Worm (Caenorhabditis elegans) whole organism, L3 larva: Measurements from ENCODE around the gene M01B2.13.
"Not testable (repeated sequence)": the region's sequence is repeated elsewhere in the genome, so short reads cannot be mapped to it uniquely, and the experiment has no call there.

Experiments used
- ceh-28 ChIP-seq: fragments of 150-350 bp; optimal IDR thresholded peaks from 2 replicates; lab custom pipeline; 2014; ENCODE audit warnings: missing biosample characterization, missing genetic modification reagents, missing genetic modification characterization
- ceh-82 ChIP-seq: fragments of 150-350 bp; optimal IDR thresholded peaks from 2 replicates; lab custom pipeline; 2014; ENCODE audit warnings: missing biosample characterization, missing genetic modification characterization
- egl-5 ChIP-seq: fragments of 150-350 bp; optimal IDR thresholded peaks from 2 replicates; lab custom pipeline; 2017; ENCODE audit warnings: missing biosample characterization, missing genetic modification reagents, missing genetic modification characterization, inconsistent platforms
- elt-2 ChIP-seq: sonication (generic microtip); optimal IDR thresholded peaks from 2 replicates; lab custom pipeline; 2016; ENCODE audit warnings: missing genetic modification reagents, mild to moderate bottlenecking, missing genetic modification characterization, missing compliant biosample characterization
- elt-3 ChIP-seq, 3 experiments: fragments of 150-350 bp in 1 of 3; sonication (generic microtip) in 2 of 3; optimal IDR thresholded peaks; 2 replicates in 2 of 3; 4 replicates in 1 of 3; lab custom pipeline; 2014 to 2017; ENCODE audit warnings: missing biosample characterization in 3 of 3, missing genetic modification characterization in 3 of 3
- fkh-2 ChIP-seq: fragments of 150-350 bp; optimal IDR thresholded peaks from 2 replicates; lab custom pipeline; 2014; ENCODE audit warnings: missing biosample characterization, missing genetic modification reagents, missing genetic modification characterization
- fos-1 ChIP-seq: fragments of 150-350 bp; optimal IDR thresholded peaks from 2 replicates; lab custom pipeline; 2014; ENCODE audit warnings: missing biosample characterization, missing genetic modification characterization
- hmg-11 ChIP-seq: sonication (generic microtip); optimal IDR thresholded peaks from 2 replicates; lab custom pipeline; 2016; ENCODE audit warnings: missing genetic modification characterization, missing compliant biosample characterization
- jun-1 ChIP-seq: fragments of 150-350 bp; optimal IDR thresholded peaks from 2 replicates; lab custom pipeline; 2014; ENCODE audit warnings: missing biosample characterization, missing genetic modification reagents, missing genetic modification characterization
- lin-15B ChIP-seq: fragments of 150-350 bp; optimal IDR thresholded peaks from 2 replicates; lab custom pipeline; 2014; ENCODE audit warnings: missing biosample characterization, missing genetic modification characterization
- lin-39 ChIP-seq: fragments of 150-350 bp; optimal IDR thresholded peaks from 2 replicates; lab custom pipeline; 2018; ENCODE audit warnings: missing biosample characterization, missing genetic modification reagents, missing genetic modification characterization
- lsy-12 ChIP-seq: sonication (generic microtip); optimal IDR thresholded peaks from 2 replicates; lab custom pipeline; 2016; ENCODE audit warnings: mild to moderate bottlenecking, missing genetic modification characterization, missing compliant biosample characterization
- mdl-1 ChIP-seq: fragments of 150-350 bp; optimal IDR thresholded peaks from 2 replicates; lab custom pipeline; 2014; ENCODE audit warnings: missing biosample characterization, missing genetic modification characterization
- mml-1 ChIP-seq: fragments of 150-350 bp; sonication (generic microtip); optimal IDR thresholded peaks from 3 replicates; lab custom pipeline; 2014; ENCODE audit warnings: missing biosample characterization, missing genetic modification characterization
- nhr-11 ChIP-seq: fragments of 150-350 bp; optimal IDR thresholded peaks from 2 replicates; lab custom pipeline; 2014; ENCODE audit warnings: missing biosample characterization, missing genetic modification characterization
- nhr-12 ChIP-seq: fragments of 150-350 bp; optimal IDR thresholded peaks from 2 replicates; lab custom pipeline; 2014; ENCODE audit warnings: missing biosample characterization, missing genetic modification characterization
- nhr-237 ChIP-seq: fragments of 150-350 bp; optimal IDR thresholded peaks from 2 replicates; lab custom pipeline; 2014; ENCODE audit warnings: missing biosample characterization, missing genetic modification characterization
- nhr-25 ChIP-seq: sonication (generic microtip); optimal IDR thresholded peaks from 2 replicates; lab custom pipeline; 2017; ENCODE audit warnings: missing biosample characterization, missing genetic modification characterization
- nhr-67 ChIP-seq: fragments of 150-350 bp; optimal IDR thresholded peaks from 2 replicates; lab custom pipeline; 2014; ENCODE audit warnings: missing biosample characterization, missing genetic modification characterization
- nhr-77 ChIP-seq: fragments of 150-350 bp; optimal IDR thresholded peaks from 2 replicates; lab custom pipeline; 2014; ENCODE audit warnings: missing biosample characterization, missing genetic modification characterization
- pqm-1 ChIP-seq: fragments of 150-350 bp; optimal IDR thresholded peaks from 2 replicates; lab custom pipeline; 2017; ENCODE audit warnings: missing biosample characterization, missing genetic modification characterization, inconsistent platforms
- skn-1 ChIP-seq: fragments of 150-350 bp; optimal IDR thresholded peaks from 2 replicates; lab custom pipeline; 2014; ENCODE audit warnings: missing biosample characterization, missing genetic modification characterization
- snpc-4 ChIP-seq: fragments of 150-350 bp; optimal IDR thresholded peaks from 2 replicates; lab custom pipeline; 2014; ENCODE audit warnings: missing biosample characterization, missing genetic modification characterization
- tbx-2 ChIP-seq: sonication (generic microtip); optimal IDR thresholded peaks from 2 replicates; lab custom pipeline; 2016; ENCODE audit warnings: mild to moderate bottlenecking, missing genetic modification characterization, missing compliant biosample characterization
- ztf-11 ChIP-seq: fragments of 150-350 bp; optimal IDR thresholded peaks from 2 replicates; lab custom pipeline; 2014; ENCODE audit warnings: missing biosample characterization, missing genetic modification characterization

Gene M01B2.13

DNA sequence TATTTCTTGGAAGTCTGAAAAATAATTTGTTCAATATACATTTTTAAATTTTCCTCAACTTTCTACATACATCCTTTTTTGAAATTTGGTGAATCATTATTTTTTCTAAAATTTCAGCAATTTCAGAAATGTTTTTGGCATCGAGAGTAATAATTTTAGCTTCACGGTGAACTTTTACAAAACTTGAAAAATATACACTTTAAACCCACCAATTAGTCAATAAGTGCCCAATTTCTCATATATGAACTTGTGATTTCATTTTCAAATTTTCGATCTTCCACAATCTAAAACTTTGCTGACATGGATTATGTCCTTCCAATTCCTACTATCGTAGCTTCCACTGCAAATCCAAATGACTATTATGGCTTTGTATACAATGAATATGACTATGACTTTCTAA lies 42.0 kb downstream of the M01B2.13 start, which contains the start of gene srw-24:
Gene srw-24, plus strand, starts transcription at position 301 of the 400 bp plus-strand sequence.
- TF ChIP-seq nhr-67 (tag; lab: Kevin White, UChicago) (no peak), mdl-1 (tag; lab: Kevin White, UChicago) (no peak), mml-1 (no peak), elt-3 (tag; optimal IDR thresholded peaks at IDR 0.05; lab: Kevin White, UChicago) (no peak), tbx-2 (tag; lab: Kevin White, UChicago) (no peak), hmg-11 (tag; lab: Kevin White, UChicago) (no peak), ztf-11 (tag; lab: Kevin White, UChicago) (no peak), nhr-12 (tag; lab: Kevin White, UChicago) (no peak), pqm-1 (tag; lab: Kevin White, UChicago) (no peak), skn-1 (tag; lab: Kevin White, UChicago) (no peak), nhr-25 (tag; lab: Kevin White, UChicago) (no peak), lsy-12 (tag; lab: Kevin White, UChicago) (no peak), ceh-82 (tag; lab: Kevin White, UChicago) (no peak), jun-1 (tag; lab: Kevin White, UChicago) (no peak)

DNA sequence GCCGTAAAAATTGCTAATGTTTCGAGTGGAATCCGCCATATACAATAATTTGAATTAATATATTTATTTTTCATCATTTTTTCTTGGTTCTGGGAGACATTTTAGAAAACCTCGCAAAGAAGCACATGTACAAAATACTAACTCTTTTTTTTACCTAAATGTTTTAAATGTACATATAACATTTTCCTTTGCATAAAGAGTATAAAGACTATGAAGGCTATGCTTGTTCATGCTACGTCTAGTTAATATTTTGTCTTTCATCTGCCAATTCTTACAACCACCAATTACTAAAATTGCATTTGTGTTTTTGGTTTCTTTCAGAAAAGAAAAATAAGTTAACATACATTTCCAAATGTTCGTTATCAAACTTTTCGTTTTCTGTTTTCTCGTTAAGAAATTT lies 44.4 kb downstream of the M01B2.13 start, which contains the start of gene irld-25:
Gene irld-25, plus strand, starts transcription at position 301 of the 400 bp plus-strand sequence.
- TF ChIP-seq nhr-12 (tag; lab: Kevin White, UChicago) (no peak), ceh-82 (tag; lab: Kevin White, UChicago) (no peak), elt-2 (tag; lab: Kevin White, UChicago) (no peak), lin-15B (tag; lab: Kevin White, UChicago) (no peak), ceh-28 (tag; lab: Kevin White, UChicago) (no peak)

DNA sequence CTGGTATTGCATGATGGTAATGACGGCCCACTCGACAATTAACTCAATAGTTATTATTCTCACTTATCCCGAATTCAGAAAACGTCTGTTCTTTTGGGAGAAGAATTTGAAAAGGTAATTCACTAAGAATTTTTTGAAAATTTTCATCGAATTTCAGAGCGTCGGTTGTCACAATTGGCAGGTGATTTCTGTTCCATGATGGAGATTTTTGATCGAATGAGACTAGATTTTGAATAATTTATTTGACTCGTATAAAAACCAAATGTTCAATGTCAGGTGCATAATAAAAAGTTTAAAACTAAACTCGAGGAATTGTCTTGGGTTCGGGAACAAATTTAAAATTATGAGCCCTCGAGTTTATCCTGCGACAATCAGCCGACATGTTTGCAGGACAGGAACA lies 49.0 kb downstream of the M01B2.13 start, which contains the start of gene sri-25:
Gene sri-25, plus strand, starts transcription at position 301 of the 400 bp plus-strand sequence.
- TF ChIP-seq elt-3 (tag; optimal IDR thresholded peaks at IDR 0.05; lab: Kevin White, UChicago) (no peak), nhr-11 (tag; lab: Kevin White, UChicago) (no peak), fkh-2 (tag; lab: Kevin White, UChicago) (no peak), tbx-2 (tag; lab: Kevin White, UChicago) (no peak), elt-2 (tag; lab: Kevin White, UChicago) (no peak), jun-1 (tag; lab: Kevin White, UChicago) (no peak), lin-39 (tag; lab: Kevin White, UChicago) (no peak), mdl-1 (tag; lab: Kevin White, UChicago) (no peak), nhr-237 (tag; lab: Kevin White, UChicago) (no peak), fos-1 (tag; lab: Kevin White, UChicago) (no peak)
- TF ChIP-seq, all 47 proteins: peak for 0

DNA sequence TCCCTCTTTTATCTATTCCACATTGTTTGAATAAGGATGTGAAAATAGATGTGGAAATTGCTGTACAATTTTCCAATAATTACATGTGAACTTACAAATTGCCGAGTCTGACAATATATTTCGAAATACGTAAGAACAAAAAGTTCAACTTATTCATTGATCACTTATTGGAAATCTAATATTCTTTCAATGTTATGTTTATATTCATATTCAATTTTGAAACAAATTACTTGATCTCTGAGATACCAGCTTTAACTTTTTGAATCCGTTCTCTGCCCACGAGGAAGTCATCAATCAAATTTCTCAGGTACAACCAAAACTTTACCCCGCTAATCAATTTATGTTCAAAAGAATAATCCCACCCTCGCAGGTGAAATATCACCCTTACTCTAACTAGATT lies 50.5 kb downstream of the M01B2.13 start, which contains the start of gene sri-26:
Gene sri-26, plus strand, starts transcription at position 301 of the 400 bp plus-strand sequence.
- TF ChIP-seq nhr-77, snpc-4, egl-5 (tag; lab: Kevin White, UChicago): not testable (repeated sequence)
